Fruit fly (Drosophila melanogaster) whole organism, embryonic: ENCODE measurements around the gene Glys.

Experiments
- BEAF-32 ChIP-seq: fragments of 200-800 bp; sonication (Bioruptor generic); optimal IDR thresholded peaks from 3 replicates; lab custom pipeline; 2017; ENCODE audit warnings: missing biosample characterization, missing genetic modification characterization, mild to moderate bottlenecking, moderate library complexity, missing genetic modification reagents
- CG10209 ChIP-seq: fragments of 200-800 bp; sonication (Bioruptor generic); optimal IDR thresholded peaks from 3 replicates; lab custom pipeline; 2017; ENCODE audit warnings: missing biosample characterization, mild to moderate bottlenecking, missing genetic modification characterization, missing genetic modification reagents
- CG10543 ChIP-seq: fragments of 200-800 bp; sonication (Bioruptor generic); optimal IDR thresholded peaks from 3 replicates; lab custom pipeline; 2017; ENCODE audit warnings: missing biosample characterization, mild to moderate bottlenecking, missing genetic modification characterization, moderate library complexity
- CG12744 ChIP-seq: fragments of 200-800 bp; sonication (Bioruptor generic); optimal IDR thresholded peaks from 2 replicates; lab custom pipeline; 2016; ENCODE audit warnings: missing biosample characterization, missing genetic modification characterization
- CG13775 ChIP-seq: fragments of 200-800 bp; sonication (Bioruptor generic); optimal IDR thresholded peaks from 3 replicates; lab custom pipeline; 2017; ENCODE audit warnings: missing biosample characterization, mild to moderate bottlenecking, missing genetic modification characterization
- CG14710 ChIP-seq: fragments of 200-800 bp; sonication (Bioruptor generic); optimal IDR thresholded peaks from 3 replicates; lab custom pipeline; 2019; ENCODE audit warnings: missing biosample characterization, mild to moderate bottlenecking, missing genetic modification characterization, moderate library complexity
- CG14860 ChIP-seq: fragments of 200-800 bp; sonication (Bioruptor generic); IDR thresholded peaks from 3 replicates; pipeline ENCODE4 v1.3.6; 2022; ENCODE audit warnings: missing biosample characterization, missing genetic modification characterization; ENCODE audit not compliant: partially characterized antibody
- CG14965 ChIP-seq: fragments of 200-800 bp; sonication (Bioruptor generic); optimal IDR thresholded peaks from 2 replicates; lab custom pipeline; 2016; ENCODE audit warnings: missing biosample characterization, missing genetic modification characterization, borderline replicate concordance
- CG16779 ChIP-seq: fragments of 200-800 bp; sonication (Bioruptor generic); IDR thresholded peaks from 2 replicates; pipeline ENCODE4 v1.3.6; 2022; ENCODE audit warnings: missing biosample characterization, missing genetic modification characterization
- CG16863 ChIP-seq: fragments of 200-800 bp; sonication (Bioruptor generic); optimal IDR thresholded peaks from 3 replicates; lab custom pipeline; 2016; ENCODE audit warnings: missing biosample characterization, missing genetic modification characterization
- CG18262 ChIP-seq: fragments of 200-800 bp; optimal IDR thresholded peaks from 3 replicates; lab custom pipeline; 2019; ENCODE audit warnings: missing biosample characterization, mild to moderate bottlenecking, missing genetic modification characterization, moderate library complexity
- CG2875 ChIP-seq: fragments of 200-800 bp; sonication (Bioruptor generic); optimal IDR thresholded peaks from 2 replicates; lab custom pipeline; 2017; ENCODE audit warnings: missing biosample characterization, mild to moderate bottlenecking, missing genetic modification characterization, missing genetic modification reagents
- CG30403 ChIP-seq: fragments of 200-800 bp; sonication (Bioruptor generic); optimal IDR thresholded peaks from 3 replicates; lab custom pipeline; 2016; ENCODE audit warnings: missing biosample characterization, missing genetic modification characterization
- CG32772 ChIP-seq: fragments of 200-800 bp; sonication (Bioruptor generic); IDR thresholded peaks from 2 replicates; pipeline ENCODE4 v1.3.6; 2022; ENCODE audit warnings: missing biosample characterization, missing genetic modification characterization
- CG3281 ChIP-seq: fragments of 200-800 bp; sonication (Bioruptor generic); optimal IDR thresholded peaks from 3 replicates; lab custom pipeline; 2017; ENCODE audit warnings: missing biosample characterization, mild to moderate bottlenecking, missing genetic modification characterization
- CG3407 ChIP-seq: fragments of 200-800 bp; sonication (Bioruptor generic); optimal IDR thresholded peaks from 2 replicates; lab custom pipeline; 2018; ENCODE audit warnings: missing biosample characterization, mild to moderate bottlenecking, missing genetic modification characterization
- CG34376 ChIP-seq: fragments of 200-800 bp; sonication (Bioruptor generic); optimal IDR thresholded peaks from 2 replicates; lab custom pipeline; 2018; ENCODE audit warnings: missing biosample characterization, mild to moderate bottlenecking, missing genetic modification characterization
- CG3838 ChIP-seq: fragments of 200-800 bp; sonication (Bioruptor generic); optimal IDR thresholded peaks from 3 replicates; lab custom pipeline; 2016; ENCODE audit warnings: missing biosample characterization, missing genetic modification characterization
- CG3995 ChIP-seq: fragments of 200-800 bp; sonication (Bioruptor generic); optimal IDR thresholded peaks from 3 replicates; lab custom pipeline; 2016; ENCODE audit warnings: missing biosample characterization, missing genetic modification characterization
- CG4617 ChIP-seq: fragments of 200-800 bp; sonication (Bioruptor generic); optimal IDR thresholded peaks from 3 replicates; lab custom pipeline; 2016; ENCODE audit warnings: missing biosample characterization, missing genetic modification characterization, borderline replicate concordance
- CG4820 ChIP-seq: fragments of 200-800 bp; sonication (Bioruptor generic); optimal IDR thresholded peaks from 3 replicates; lab custom pipeline; 2016; ENCODE audit warnings: missing biosample characterization, missing genetic modification characterization
- CG7372 ChIP-seq: fragments of 200-800 bp; sonication (Bioruptor generic); IDR thresholded peaks from 2 replicates; pipeline ENCODE4 v1.3.6; 2022; ENCODE audit warnings: missing biosample characterization, missing genetic modification characterization
- CG7556 ChIP-seq: fragments of 200-800 bp; sonication (Bioruptor generic); optimal IDR thresholded peaks from 2 replicates; lab custom pipeline; 2017; ENCODE audit warnings: missing biosample characterization, mild to moderate bottlenecking, missing genetic modification characterization
- CG7928 ChIP-seq: fragments of 200-800 bp; sonication (Bioruptor generic); optimal IDR thresholded peaks from 2 replicates; lab custom pipeline; 2017; ENCODE audit warnings: missing biosample characterization, mild to moderate bottlenecking, missing genetic modification characterization
- CG8359 ChIP-seq: fragments of 200-800 bp; sonication (Bioruptor generic); optimal IDR thresholded peaks from 2 replicates; lab custom pipeline; 2017; ENCODE audit warnings: missing biosample characterization, mild to moderate bottlenecking, missing genetic modification characterization, borderline replicate concordance
- CG9817 ChIP-seq: fragments of 200-800 bp; sonication (Bioruptor generic); optimal IDR thresholded peaks from 2 replicates; lab custom pipeline; 2018; ENCODE audit warnings: missing biosample characterization, mild to moderate bottlenecking, missing genetic modification characterization, moderate library complexity
- ERR ChIP-seq: fragments of 200-800 bp; sonication (Bioruptor generic); optimal IDR thresholded peaks from 2 replicates; lab custom pipeline; 2016; ENCODE audit warnings: missing biosample characterization, missing genetic modification characterization
- Gug ChIP-seq: fragments of 200-800 bp; sonication (Bioruptor generic); IDR thresholded peaks from 4 replicates; pipeline ENCODE4 v1.3.6; 2022; ENCODE audit warnings: missing biosample characterization, missing genetic modification characterization
- HLH4C ChIP-seq: fragments of 200-800 bp; sonication (Bioruptor generic); IDR thresholded peaks from 3 replicates; pipeline ENCODE4 v1.3.6; 2022; ENCODE audit warnings: missing biosample characterization, missing genetic modification characterization; ENCODE audit not compliant: partially characterized antibody
- Hand ChIP-seq: fragments of 200-800 bp; sonication (Bioruptor generic); optimal IDR thresholded peaks from 2 replicates; lab custom pipeline; 2017; ENCODE audit warnings: mild to moderate bottlenecking, missing biosample characterization, missing genetic modification reagents, missing genetic modification characterization
- HmgZ ChIP-seq: fragments of 200-800 bp; sonication (Bioruptor generic); optimal IDR thresholded peaks from 2 replicates; lab custom pipeline; 2018; ENCODE audit warnings: missing biosample characterization, mild to moderate bottlenecking, missing genetic modification characterization
- Hr51 ChIP-seq, 2 experiments: fragments of 200-800 bp; sonication (Bioruptor generic); optimal IDR thresholded peaks; 2 replicates in 1 of 2; 3 replicates in 1 of 2; lab custom pipeline; 2016 to 2018; ENCODE audit warnings: missing biosample characterization in 2 of 2, missing genetic modification characterization in 2 of 2, mild to moderate bottlenecking in 1 of 2, moderate library complexity in 1 of 2
- Lpt ChIP-seq: fragments of >200 bp; optimal IDR thresholded peaks from 2 replicates; lab custom pipeline; 2018; ENCODE audit warnings: missing biosample characterization, missing genetic modification characterization
- Med ChIP-seq: fragments of 200-800 bp; sonication (Bioruptor generic); peaks from one replicate; lab custom pipeline; 2016; ENCODE audit warnings: missing biosample characterization, missing genetic modification characterization, mild to moderate bottlenecking, inconsistent platforms, moderate library complexity
- Taf1 ChIP-seq: fragments of 200-800 bp; sonication (Bioruptor generic); IDR thresholded peaks from 2 replicates; pipeline ENCODE4 v1.3.6; 2022; ENCODE audit warnings: missing biosample characterization, missing genetic modification characterization
- Trl ChIP-seq, 3 experiments: fragments of >200 bp in 2 of 3; fragments of 200-800 bp in 1 of 3; sonication (Bioruptor generic) in 1 of 3; optimal IDR thresholded peaks; 2 replicates in 1 of 3; 3 replicates in 2 of 3; lab custom pipeline; 2016 to 2017; ENCODE audit warnings: missing biosample characterization in 1 of 3, missing genetic modification characterization in 1 of 3
- caup ChIP-seq: fragments of 200-800 bp; sonication (Bioruptor generic); optimal IDR thresholded peaks from 3 replicates; lab custom pipeline; 2017; ENCODE audit warnings: missing biosample characterization, mild to moderate bottlenecking, missing genetic modification characterization, moderate library complexity; ENCODE audit not compliant: severe bottlenecking
- dmrt11E ChIP-seq: fragments of 200-800 bp; sonication (Bioruptor generic); optimal IDR thresholded peaks from 3 replicates; lab custom pipeline; 2018; ENCODE audit warnings: missing biosample characterization, mild to moderate bottlenecking, missing genetic modification characterization, moderate library complexity
- eve ChIP-seq, 2 experiments: fragments of >200 bp; optimal IDR thresholded peaks; 2 replicates each; lab custom pipeline; 2017; ENCODE audit warnings: missing biosample characterization in 2 of 2, missing genetic modification characterization in 2 of 2
- jing ChIP-seq: fragments of 200-800 bp; sonication (Bioruptor generic); optimal IDR thresholded peaks from 2 replicates; lab custom pipeline; 2018; ENCODE audit warnings: missing biosample characterization, mild to moderate bottlenecking, missing genetic modification characterization
- kay ChIP-seq: fragments of 200-800 bp; sonication (Bioruptor generic); optimal IDR thresholded peaks from 2 replicates; lab custom pipeline; 2016; ENCODE audit warnings: missing biosample characterization, missing genetic modification characterization
- lilli ChIP-seq: fragments of 200-800 bp; sonication (Bioruptor generic); optimal IDR thresholded peaks from 3 replicates; lab custom pipeline; 2016; ENCODE audit warnings: missing biosample characterization, missing genetic modification characterization
- luna ChIP-seq: fragments of 200-800 bp; sonication (Bioruptor generic); optimal IDR thresholded peaks from 2 replicates; lab custom pipeline; 2016; ENCODE audit warnings: missing biosample characterization, missing genetic modification characterization
- pfk ChIP-seq: fragments of 200-800 bp; sonication (Bioruptor generic); optimal IDR thresholded peaks from 2 replicates; lab custom pipeline; 2018; ENCODE audit warnings: missing biosample characterization, mild to moderate bottlenecking, missing genetic modification characterization, moderate library complexity
- pita ChIP-seq: fragments of 200-800 bp; sonication (Bioruptor generic); optimal IDR thresholded peaks from 2 replicates; lab custom pipeline; 2017; ENCODE audit warnings: missing biosample characterization, mild to moderate bottlenecking, missing genetic modification characterization
- sd ChIP-seq: fragments of 200-800 bp; sonication (Bioruptor generic); optimal IDR thresholded peaks from 3 replicates; lab custom pipeline; 2018; ENCODE audit warnings: missing biosample characterization, mild to moderate bottlenecking, missing genetic modification characterization, moderate library complexity
- sens-2 ChIP-seq: fragments of 200-800 bp; sonication (Bioruptor generic); IDR thresholded peaks from 2 replicates; pipeline ENCODE4 v1.3.6; 2022; ENCODE audit warnings: missing biosample characterization, missing genetic modification characterization
- tup ChIP-seq: fragments of 200-800 bp; sonication (Bioruptor generic); optimal IDR thresholded peaks from 2 replicates; lab custom pipeline; 2016; ENCODE audit warnings: missing biosample characterization, mild to moderate bottlenecking, missing genetic modification characterization, moderate library complexity
- zen ChIP-seq: fragments of 200-800 bp; sonication (Bioruptor generic); optimal IDR thresholded peaks from 3 replicates; lab custom pipeline; 2018; ENCODE audit warnings: missing biosample characterization, mild to moderate bottlenecking, missing genetic modification characterization, moderate library complexity

Gene Glys

dm6 chr3R:15131677-15132076 lies 15.7 kb downstream of the Glys start, which contains the start of gene CG42788 (continued):
- peak; percentile 35 for TF ChIP-seq CG3281 (GFP tag; lab: Kevin White, UChicago)
- peak; percentile 46 for TF ChIP-seq CG3407 (GFP tag; lab: Kevin White, UChicago)
- peak; percentile 99 for TF ChIP-seq Med
- no peak for TF ChIP-seq eve (GFP tag; optimal IDR thresholded peaks at IDR 0.05; lab: Kevin White, UChicago)
- TF ChIP-seq jing = no peak
- TF ChIP-seq CG7372 (GFP tag; lab: Robert Waterston, UW) = no peak
- TF ChIP-seq Gug (GFP tag; lab: Robert Waterston, UW) = 0 out of 4 replicates have a peak, but pooled peaks have one; percentile 51
- TF ChIP-seq kay = peak; percentile 54
- peak; percentile 97 for TF ChIP-seq BEAF-32 (GFP tag; lab: Kevin White, UChicago)
- peak; percentile 10 for TF ChIP-seq CG9817 (tag; lab: Kevin White, UChicago)
- no peak for TF ChIP-seq sens-2 (GFP tag; lab: Robert Waterston, UW)
- TF ChIP-seq CG32772 = no peak
- TF ChIP-seq HLH4C (GFP tag; lab: Robert Waterston, UW) = no peak
- TF ChIP-seq lilli = peak; percentile 70
- peak; percentile 73 for TF ChIP-seq CG16863 (GFP tag; lab: Kevin White, UChicago)
- TF ChIP-seq ERR (GFP tag; lab: Kevin White, UChicago) = peak; percentile 88
- no peak for TF ChIP-seq CG3838 (GFP tag; lab: Kevin White, UChicago)
- TF ChIP-seq sd (tag; lab: Kevin White, UChicago) = peak; percentile 92
- peak; percentile 3 for TF ChIP-seq zen
- TF ChIP-seq CG3995 (GFP tag; lab: Kevin White, UChicago) = peak; percentile 30
- TF ChIP-seq CG34376 (GFP tag; lab: Kevin White, UChicago) = peak; percentile 65
- no peak for TF ChIP-seq CG16779 (GFP tag; lab: Robert Waterston, UW)
- TF ChIP-seq CG8359 = peak; percentile 11
- no peak for TF ChIP-seq Trl (optimal IDR thresholded peaks at IDR 0.05; lab: Kevin White, UChicago)
- peak; percentile 48 for TF ChIP-seq Trl (GFP tag; optimal IDR thresholded peaks at IDR 0.05; lab: Kevin White, UChicago)
- peak; percentile 17 for TF ChIP-seq CG18262 (tag; lab: Kevin White, UChicago)
- peak; percentile 52 for TF ChIP-seq Hand (GFP tag; lab: Kevin White, UChicago)
- peak; percentile 28 for TF ChIP-seq pfk (GFP tag; lab: Kevin White, UChicago)
- TF ChIP-seq CG30403 = peak; percentile 12
- TF ChIP-seq caup = peak; percentile 67
- TF ChIP-seq HmgZ (tag; lab: Kevin White, UChicago) = peak; percentile 93
- TF ChIP-seq dmrt11E (tag; lab: Kevin White, UChicago) = peak; percentile 42
- TF ChIP-seq CG10209 = peak; percentile 53
- TF ChIP-seq tup = no peak
- TF ChIP-seq CG4820 = peak; percentile 3
- TF ChIP-seq CG13775 (GFP tag; lab: Kevin White, UChicago) = peak; percentile 41
- TF ChIP-seq Hr51 (GFP tag; optimal IDR thresholded peaks at IDR 0.05; lab: Kevin White, UChicago) = peak; percentile 46 to 86
- no peak for TF ChIP-seq Lpt (GFP tag; lab: Kevin White, UChicago)
- TF ChIP-seq pita (GFP tag; lab: Kevin White, UChicago) = peak; percentile 96
- TF ChIP-seq CG12744 (GFP tag; lab: Kevin White, UChicago) = peak; percentile 50
- TF ChIP-seq CG14860 = no peak
- no peak for TF ChIP-seq CG14965 (GFP tag; lab: Kevin White, UChicago)
- TF ChIP-seq CG2875 = peak; percentile 57
- TF ChIP-seq Taf1 (GFP tag; lab: Robert Waterston, UW) = no peak
- peak; percentile 66 for TF ChIP-seq CG10543 (GFP tag; lab: Kevin White, UChicago)
- TF ChIP-seq CG7928 = peak; percentile 4
- TF ChIP-seq CG7556 (GFP tag; lab: Kevin White, UChicago) = peak; percentile 6
- peak; percentile 51 for TF ChIP-seq CG14710 (tag; lab: Kevin White, UChicago)
- TF ChIP-seq CG4617 (GFP tag; lab: Kevin White, UChicago) = no peak
- peak; percentile 78 for TF ChIP-seq luna (GFP tag; lab: Kevin White, UChicago)
